Worm (Caenorhabditis elegans) whole organism, L2 larva: ENCODE measurements around the gene Y73C8C.10.

Experiments
- C34F6.9 ChIP-seq: fragments of 150-350 bp; optimal IDR thresholded peaks from 2 replicates; lab custom pipeline; 2014; ENCODE audit warnings: missing biosample characterization, missing genetic modification characterization
- Y55F3AM.14 ChIP-seq: fragments of 200-800 bp; sonication (Bioruptor generic); optimal IDR thresholded peaks from 2 replicates; lab custom pipeline; 2018; ENCODE audit warnings: mild to moderate bottlenecking, missing genetic modification characterization, missing compliant biosample characterization
- ZK546.5 ChIP-seq: sonication (generic microtip); optimal IDR thresholded peaks from 2 replicates; lab custom pipeline; 2017; ENCODE audit warnings: missing biosample characterization, missing genetic modification characterization
- alr-1 ChIP-seq: fragments of 150-350 bp; optimal IDR thresholded peaks from 2 replicates; lab custom pipeline; 2014; ENCODE audit warnings: missing biosample characterization, missing genetic modification characterization
- ceh-16 ChIP-seq: fragments of 150-350 bp; optimal IDR thresholded peaks from 2 replicates; lab custom pipeline; 2014; ENCODE audit warnings: missing biosample characterization, missing genetic modification characterization
- crh-2 ChIP-seq: sonication (generic microtip); optimal IDR thresholded peaks from 2 replicates; lab custom pipeline; 2017; ENCODE audit warnings: missing biosample characterization, missing genetic modification characterization
- egl-27 ChIP-seq: sonication (generic microtip); optimal IDR thresholded peaks from 3 replicates; lab custom pipeline; 2017; ENCODE audit warnings: missing biosample characterization, missing genetic modification reagents, missing genetic modification characterization
- elt-1 ChIP-seq: fragments of 150-350 bp; optimal IDR thresholded peaks from 2 replicates; lab custom pipeline; 2014; ENCODE audit warnings: missing biosample characterization, missing genetic modification characterization
- elt-3 ChIP-seq: sonication (generic microtip); optimal IDR thresholded peaks from 2 replicates; lab custom pipeline; 2017; ENCODE audit warnings: missing biosample characterization, missing genetic modification characterization
- fos-1 ChIP-seq: fragments of 150-350 bp; optimal IDR thresholded peaks from 2 replicates; lab custom pipeline; 2014; ENCODE audit warnings: missing biosample characterization, missing genetic modification characterization
- gmeb-1 ChIP-seq: fragments of 150-350 bp; optimal IDR thresholded peaks from 2 replicates; lab custom pipeline; 2014; ENCODE audit warnings: missing biosample characterization, missing genetic modification characterization
- lin-11 ChIP-seq: fragments of 150-350 bp; sonication (generic microtip); optimal IDR thresholded peaks from 2 replicates; lab custom pipeline; 2014; ENCODE audit warnings: missing biosample characterization, missing genetic modification characterization, inconsistent platforms, mixed read lengths
- lin-13 ChIP-seq: fragments of 150-350 bp; optimal IDR thresholded peaks from 2 replicates; lab custom pipeline; 2014; ENCODE audit warnings: missing biosample characterization, missing genetic modification reagents, missing genetic modification characterization
- lin-39 ChIP-seq: fragments of 150-350 bp; optimal IDR thresholded peaks from 2 replicates; lab custom pipeline; 2014; ENCODE audit warnings: missing biosample characterization, missing genetic modification reagents, missing genetic modification characterization
- lsy-2 ChIP-seq, 2 experiments: fragments of 150-350 bp in 1 of 2; sonication (generic microtip) in 1 of 2; optimal IDR thresholded peaks; 2 replicates each; lab custom pipeline; 2014 to 2017; ENCODE audit warnings: missing biosample characterization in 2 of 2, missing genetic modification characterization in 2 of 2
- mab-5 ChIP-seq: fragments of 150-350 bp; optimal IDR thresholded peaks from 2 replicates; lab custom pipeline; 2014; ENCODE audit warnings: missing biosample characterization, missing genetic modification characterization
- mbf-1 ChIP-seq: sonication (generic microtip); optimal IDR thresholded peaks from 2 replicates; lab custom pipeline; 2017; ENCODE audit warnings: missing biosample characterization, missing genetic modification characterization
- mdl-1 ChIP-seq, 2 experiments: fragments of 150-350 bp in 1 of 2; sonication (generic microtip) in 1 of 2; optimal IDR thresholded peaks; 2 replicates each; lab custom pipeline; 2017; ENCODE audit warnings: missing biosample characterization in 2 of 2, missing genetic modification characterization in 2 of 2
- nhr-12 ChIP-seq: fragments of 150-350 bp; optimal IDR thresholded peaks from 2 replicates; lab custom pipeline; 2014; ENCODE audit warnings: missing biosample characterization, missing genetic modification characterization
- nhr-129 ChIP-seq: fragments of 150-350 bp; optimal IDR thresholded peaks from 2 replicates; lab custom pipeline; 2014; ENCODE audit warnings: missing biosample characterization, missing genetic modification characterization
- nhr-21 ChIP-seq: fragments of 150-350 bp; optimal IDR thresholded peaks from 2 replicates; lab custom pipeline; 2014; ENCODE audit warnings: missing biosample characterization, missing genetic modification characterization
- nhr-23 ChIP-seq: fragments of 150-350 bp; optimal IDR thresholded peaks from 2 replicates; lab custom pipeline; 2014; ENCODE audit warnings: missing biosample characterization, missing genetic modification reagents, missing genetic modification characterization
- nhr-237 ChIP-seq: fragments of 150-350 bp; optimal IDR thresholded peaks from 2 replicates; lab custom pipeline; 2014; ENCODE audit warnings: missing biosample characterization, missing genetic modification characterization
- nhr-25 ChIP-seq: fragments of 150-350 bp; sonication (generic microtip); optimal IDR thresholded peaks from 3 replicates; lab custom pipeline; 2014; ENCODE audit warnings: missing biosample characterization, missing genetic modification characterization
- nhr-6 ChIP-seq: fragments of 150-350 bp; optimal IDR thresholded peaks from 2 replicates; lab custom pipeline; 2014; ENCODE audit warnings: missing biosample characterization, missing genetic modification characterization
- skn-1 ChIP-seq: sonication (generic microtip); optimal IDR thresholded peaks from 2 replicates; lab custom pipeline; 2017; ENCODE audit warnings: missing biosample characterization, missing genetic modification characterization
- sma-3 ChIP-seq: sonication (generic microtip); optimal IDR thresholded peaks from 2 replicates; lab custom pipeline; 2016; ENCODE audit warnings: missing genetic modification reagents, missing genetic modification characterization, missing compliant biosample characterization
- sma-9 ChIP-seq, 2 experiments: fragments of 150-350 bp in 1 of 2; sonication (generic microtip) in 1 of 2; optimal IDR thresholded peaks; 2 replicates each; lab custom pipeline; 2014 to 2016; ENCODE audit warnings: missing genetic modification characterization in 2 of 2, mild to moderate bottlenecking in 1 of 2, missing biosample characterization in 1 of 2, missing compliant biosample characterization in 1 of 2, missing genetic modification reagents in 1 of 2, moderate library complexity in 1 of 2
- snpc-4 ChIP-seq: fragments of 150-350 bp; optimal IDR thresholded peaks from 2 replicates; lab custom pipeline; 2014; ENCODE audit warnings: missing biosample characterization, missing genetic modification characterization
- unc-39 ChIP-seq: fragments of 150-350 bp; optimal IDR thresholded peaks from 2 replicates; lab custom pipeline; 2014; ENCODE audit warnings: missing biosample characterization, missing genetic modification characterization
- unc-55 ChIP-seq: fragments of 150-350 bp; sonication (generic microtip); optimal IDR thresholded peaks from 3 replicates; lab custom pipeline; 2014; ENCODE audit warnings: missing biosample characterization, missing genetic modification reagents, missing genetic modification characterization
- zag-1 ChIP-seq: fragments of 150-350 bp; optimal IDR thresholded peaks from 2 replicates; lab custom pipeline; 2014; ENCODE audit warnings: missing biosample characterization, missing genetic modification characterization
- ztf-1 ChIP-seq: fragments of 200-800 bp; sonication (Bioruptor generic); conservative IDR thresholded peaks from 2 replicates; pipeline ENCODE4 v1.3.6; 2022; ENCODE audit warnings: missing genetic modification characterization, missing compliant biosample characterization
- ztf-11 ChIP-seq: sonication (generic microtip); optimal IDR thresholded peaks from 2 replicates; lab custom pipeline; 2017; ENCODE audit warnings: missing biosample characterization, missing genetic modification characterization
- ztf-4 ChIP-seq: fragments of 150-350 bp; optimal IDR thresholded peaks from 2 replicates; lab custom pipeline; 2014; ENCODE audit warnings: missing biosample characterization, missing genetic modification characterization

Y73C8C.10 gene

DNA sequence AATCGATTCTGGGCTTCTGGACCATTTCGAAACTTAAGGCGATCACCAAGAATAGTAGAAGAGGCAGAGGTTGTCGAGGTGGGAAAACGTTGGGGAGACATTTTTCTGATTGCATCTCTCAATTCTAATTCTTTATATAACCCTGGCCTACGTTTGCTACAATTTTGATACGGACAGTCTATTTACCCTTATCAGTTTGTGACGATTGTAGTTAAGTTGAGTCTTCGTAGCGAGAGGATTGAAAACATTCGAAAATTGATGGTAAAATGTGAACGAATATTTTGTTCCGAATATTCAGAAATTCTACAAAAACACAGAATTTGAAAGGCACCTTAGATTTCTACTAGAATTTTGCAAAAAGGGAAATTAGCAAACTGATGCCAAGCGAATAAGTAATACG lies at the start of gene Y73C8C.10:
Y73C8C.10 (minus strand) TSS at position 101 of the 400 bp plus-strand sequence.
- TF ChIP-seq ztf-1 (GFP tag; lab: Robert Waterston, UW), result no peak
- no peak for TF ChIP-seq lsy-2 (tag; optimal IDR thresholded peaks at IDR 0.05; lab: Kevin White, UChicago)
- no peak for TF ChIP-seq unc-39 (tag; lab: Kevin White, UChicago)
- TF ChIP-seq mab-5 (tag; lab: Kevin White, UChicago), result no peak

DNA sequence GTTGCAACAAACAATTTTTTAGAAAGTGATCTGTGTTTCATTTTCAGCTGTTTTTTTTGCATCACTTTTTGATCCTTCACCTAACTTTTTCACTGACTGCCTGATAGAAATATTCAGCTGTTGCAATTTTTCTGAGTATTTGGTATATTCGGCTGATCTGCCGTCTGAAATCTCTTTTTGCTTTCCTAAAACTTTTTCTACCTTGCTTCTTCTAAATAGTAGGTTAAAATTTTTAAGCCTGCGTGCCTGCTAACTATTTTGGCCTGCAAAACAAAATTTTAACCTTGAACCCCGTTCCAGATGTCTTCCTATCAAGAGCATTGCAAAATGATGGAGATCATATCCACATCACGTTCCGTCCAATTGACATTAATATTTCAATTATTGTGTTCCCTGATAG lies 48.6 kb upstream of the Y73C8C.10 start, which contains the start of gene srab-8:
srab-8 (plus strand) TSS at position 301 of the 400 bp plus-strand sequence.
- no peak for TF ChIP-seq egl-27 (tag; lab: Kevin White, UChicago)
- no peak for TF ChIP-seq lin-11
- TF ChIP-seq elt-1 (tag; lab: Kevin White, UChicago), result no peak
- no peak for TF ChIP-seq mdl-1 (tag; optimal IDR thresholded peaks at IDR 0.05; lab: Kevin White, UChicago)
- no peak for TF ChIP-seq ZK546.5
- TF ChIP-seq zag-1 (tag; lab: Kevin White, UChicago), result no peak
- TF ChIP-seq nhr-12, result no peak
- TF ChIP-seq nhr-25, result no peak
- no peak for TF ChIP-seq ztf-1 (GFP tag; lab: Robert Waterston, UW)
- TF ChIP-seq lsy-2 (tag; optimal IDR thresholded peaks at IDR 0.05; lab: Kevin White, UChicago), result no peak
- TF ChIP-seq snpc-4 (tag; lab: Kevin White, UChicago), result no peak
- TF ChIP-seq Y55F3AM.14 (GFP tag; lab: Kevin White, UChicago), result no peak
- TF ChIP-seq mbf-1 (tag; lab: Kevin White, UChicago), result no peak
- no peak for TF ChIP-seq crh-2 (tag; lab: Kevin White, UChicago)
- TF ChIP-seq C34F6.9, result no peak
- no peak for TF ChIP-seq nhr-6 (tag; lab: Kevin White, UChicago)

DNA sequence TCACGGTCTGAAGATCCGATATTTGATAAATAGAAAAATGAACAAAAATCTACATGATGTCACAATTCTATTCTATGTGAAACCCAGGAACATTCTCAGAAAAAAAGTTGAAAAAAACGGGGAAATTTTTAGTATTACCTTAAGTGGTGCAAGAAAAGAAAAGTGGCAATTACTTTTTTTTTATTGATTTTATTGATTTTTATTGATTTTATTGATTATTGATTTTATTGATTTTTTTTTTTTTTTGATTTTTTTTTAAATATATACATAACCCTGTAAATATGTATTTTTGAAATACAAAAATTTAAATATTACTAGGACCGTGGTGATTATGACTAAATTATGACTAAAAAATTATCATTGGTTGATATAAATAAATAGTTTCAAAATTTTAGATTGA lies 44.1 kb upstream of the Y73C8C.10 start:
- no peak for TF ChIP-seq fos-1 (tag; lab: Kevin White, UChicago)
- no peak for TF ChIP-seq mab-5 (tag; lab: Kevin White, UChicago)
- TF ChIP-seq snpc-4 (tag; lab: Kevin White, UChicago), result no peak
- TF ChIP-seq lin-39 (tag; lab: Kevin White, UChicago), result no peak
- no peak for TF ChIP-seq ztf-11 (tag; lab: Kevin White, UChicago)
- TF ChIP-seq alr-1, result no peak
- TF ChIP-seq zag-1 (tag; lab: Kevin White, UChicago), result no peak
- no peak for TF ChIP-seq nhr-129 (tag; lab: Kevin White, UChicago)
- TF ChIP-seq nhr-6 (tag; lab: Kevin White, UChicago), result no peak
- TF ChIP-seq ztf-4, result no peak
- TF ChIP-seq crh-2 (tag; lab: Kevin White, UChicago), result no peak

DNA sequence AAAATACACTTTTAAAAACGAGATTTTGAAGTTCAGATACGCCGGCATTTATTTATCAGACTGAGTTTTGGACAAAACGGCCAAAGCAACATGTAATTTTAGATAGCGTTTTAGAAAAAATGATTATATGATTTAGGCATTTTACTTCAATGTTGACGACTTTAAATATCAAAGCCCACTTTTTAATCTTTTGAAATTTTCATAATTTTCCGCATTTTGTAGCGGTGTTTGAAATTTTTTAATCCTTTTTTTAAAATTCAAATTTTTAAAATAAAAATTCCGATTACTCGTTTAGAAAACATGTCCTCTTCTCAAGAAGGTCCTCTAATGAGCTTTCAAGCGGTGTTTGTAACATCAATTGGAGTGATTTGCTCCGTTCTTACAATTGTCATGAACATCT lies 42.3 kb upstream of the Y73C8C.10 start, which contains the start of gene srbc-6:
srbc-6 (plus strand) TSS at position 301 of the 400 bp plus-strand sequence.
- no peak for TF ChIP-seq gmeb-1 (tag; lab: Kevin White, UChicago)

DNA sequence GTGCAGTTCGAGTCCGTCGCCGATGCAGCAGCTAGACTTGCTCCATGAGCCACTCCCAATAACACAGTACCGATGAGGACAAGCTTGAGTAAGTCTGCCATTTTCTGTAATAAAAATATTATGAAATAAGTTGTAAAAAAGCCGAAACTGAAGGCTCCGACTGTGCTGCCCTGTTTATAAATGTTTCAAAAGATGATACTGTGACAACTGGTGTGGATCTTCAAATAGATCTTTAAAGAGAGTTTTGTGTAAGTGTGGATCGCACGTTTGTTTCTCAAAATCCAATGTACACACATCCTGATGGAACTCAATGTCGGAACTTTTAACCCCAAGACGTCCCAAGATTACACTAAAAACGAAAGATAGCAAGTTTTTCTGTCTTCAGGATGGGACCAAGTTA lies 41.1 kb upstream of the Y73C8C.10 start, which contains the start of gene C36C5.15:
C36C5.15 (minus strand) TSS at position 101 of the 400 bp plus-strand sequence.
- TF ChIP-seq alr-1, result no peak
- no peak for TF ChIP-seq sma-3 (GFP tag; lab: Kevin White, UChicago)
- no peak for TF ChIP-seq lsy-2 (tag; optimal IDR thresholded peaks at IDR 0.05; lab: Kevin White, UChicago)
- no peak for TF ChIP-seq ztf-11 (tag; lab: Kevin White, UChicago)
- TF ChIP-seq nhr-237 (tag; lab: Kevin White, UChicago), result no peak
- no peak for TF ChIP-seq ceh-16
- no peak for TF ChIP-seq nhr-23 (tag; lab: Kevin White, UChicago)
- no peak for TF ChIP-seq lin-11
- no peak for TF ChIP-seq lin-39 (tag; lab: Kevin White, UChicago)

DNA sequence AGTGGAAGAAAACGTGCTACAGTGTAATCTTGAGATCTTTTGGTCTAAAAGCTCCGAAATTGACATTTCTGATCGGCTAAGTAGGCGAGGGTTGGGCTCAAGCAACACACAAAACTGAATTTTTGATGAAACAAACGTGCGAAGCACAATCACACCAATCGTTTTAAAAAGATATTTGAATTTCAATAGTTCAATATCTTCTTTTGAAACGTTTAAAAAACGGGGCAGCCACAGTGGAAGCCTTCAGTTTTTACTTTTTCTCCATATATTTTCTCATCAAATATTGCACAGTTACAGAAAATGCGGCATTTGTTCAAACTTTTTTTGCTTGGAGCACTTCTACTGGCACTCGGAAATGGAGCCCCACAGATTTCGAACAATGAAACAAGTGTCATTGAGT lies 38.7 kb upstream of the Y73C8C.10 start, which contains the start of gene C36C5.4:
C36C5.4 (plus strand) TSS at position 301 of the 400 bp plus-strand sequence.
- no peak for TF ChIP-seq unc-55 (GFP tag; lab: Kevin White, UChicago)
- no peak for TF ChIP-seq fos-1 (tag; lab: Kevin White, UChicago)
- no peak for TF ChIP-seq alr-1
- TF ChIP-seq nhr-129 (tag; lab: Kevin White, UChicago), result no peak
- TF ChIP-seq sma-9 (GFP tag; optimal IDR thresholded peaks at IDR 0.05; lab: Kevin White, UChicago), result no peak
- no peak for TF ChIP-seq sma-9 (tag; optimal IDR thresholded peaks at IDR 0.05; lab: Kevin White, UChicago)
- TF ChIP-seq nhr-21 (tag; lab: Kevin White, UChicago), result no peak
- TF ChIP-seq elt-3, result no peak
- TF ChIP-seq C34F6.9, result no peak
- no peak for TF ChIP-seq lin-13 (GFP tag; lab: Kevin White, UChicago)
- TF ChIP-seq gmeb-1 (tag; lab: Kevin White, UChicago), result no peak
- no peak for TF ChIP-seq mdl-1 (tag; optimal IDR thresholded peaks at IDR 0.05; lab: Kevin White, UChicago)
- no peak for TF ChIP-seq ZK546.5
- TF ChIP-seq skn-1 (tag; lab: Kevin White, UChicago), result no peak
- TF ChIP-seq, all 48 proteins: peak for 0
